Fruit fly (Drosophila melanogaster) Kc167 (cell line): ENCODE data around the gene Pif2.

Experiments
- h ChIP-seq: fragments of >200 bp; optimal IDR thresholded peaks from 3 replicates; lab custom pipeline; 2018; ENCODE audit warnings: missing external identifiers
- psq ChIP-seq: fragments of >200 bp; optimal IDR thresholded peaks from 2 replicates; lab custom pipeline; 2017; ENCODE audit warnings: missing external identifiers
- ttk ChIP-seq: sonication (Bioruptor generic); optimal IDR thresholded peaks from 2 replicates; lab custom pipeline; 2017; ENCODE audit warnings: missing external identifiers

DNA sequence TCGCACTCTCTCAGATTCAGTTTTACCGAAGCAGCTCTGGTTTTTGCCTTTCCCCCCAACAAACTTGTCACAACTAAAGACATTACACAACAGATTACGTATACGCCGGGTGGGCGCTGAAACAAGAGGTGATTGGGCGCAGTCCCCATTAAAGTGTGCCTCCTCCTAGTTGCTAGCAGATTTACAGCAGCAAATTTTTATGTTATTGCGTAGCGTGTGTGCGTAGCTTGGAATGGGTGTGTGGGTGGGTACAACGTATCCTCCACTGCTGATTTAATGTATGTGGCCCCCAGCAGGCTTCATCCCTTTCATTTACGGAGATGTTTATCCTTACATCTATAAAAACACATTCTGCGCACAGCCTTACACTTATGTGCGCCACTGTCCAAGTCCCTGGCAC lies 20.0 kb downstream of the Pif2 start:
- TF ChIP-seq h (lab: Kevin White, UChicago): no peak
- no peak for TF ChIP-seq psq (lab: Kevin White, UChicago)
- no peak for TF ChIP-seq ttk
